Worm (Caenorhabditis elegans): ENCODE measurements around the gene moc-1.

moc-1 gene

DNA sequence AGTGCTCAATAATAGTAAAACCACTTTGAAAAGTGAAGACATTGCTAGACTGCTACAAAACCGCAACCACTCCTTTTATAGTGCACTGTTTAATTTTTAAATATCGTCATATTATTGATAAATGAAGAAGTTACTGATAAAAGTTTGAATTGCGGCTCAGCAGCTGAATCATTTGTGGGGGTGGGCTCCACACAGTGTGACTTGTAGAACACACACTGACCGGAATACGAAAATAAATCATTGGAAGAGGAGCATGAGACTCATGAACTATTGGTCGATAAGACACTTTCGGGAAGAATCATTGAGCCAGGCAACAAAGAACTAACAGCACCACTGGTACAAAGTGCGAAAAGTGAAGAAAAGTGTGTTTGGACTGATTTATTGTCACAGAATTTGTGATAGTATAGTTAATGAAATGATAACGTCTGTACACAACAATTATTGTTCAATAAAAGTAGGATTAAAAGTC is 3.6 kb upstream of the moc-1 start, which contains the start of gene oac-14 (continued):
- TF ChIP-seq lin-35 (GFP tag; optimal IDR thresholded peaks at IDR 0.05) (peak in 1 of 2 experiments; percentile 55), nhr-77 (tag; optimal IDR thresholded peaks at IDR 0.05) (no peak), sup-37 (GFP tag; optimal IDR thresholded peaks at IDR 0.05) (no peak)

DNA sequence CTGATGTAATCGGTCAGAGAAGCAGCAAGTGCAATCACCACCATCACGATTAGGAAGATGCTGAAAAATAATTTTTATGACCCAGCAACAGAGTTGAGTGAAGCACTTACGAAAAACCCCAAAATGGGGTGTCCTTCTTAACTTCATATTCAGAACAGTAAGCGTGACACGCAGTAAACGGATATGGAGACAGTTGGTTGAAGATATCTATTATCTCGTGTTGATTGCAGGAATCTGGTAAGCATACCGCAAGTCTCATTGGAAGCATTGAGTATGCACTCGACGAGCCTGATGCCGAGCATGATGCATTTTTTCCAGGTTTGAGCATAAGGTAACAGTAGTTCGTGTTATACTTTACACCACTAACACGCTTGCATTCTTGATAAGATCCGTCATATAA is 2.8 kb upstream of the moc-1 start:
- TF ChIP-seq blmp-1 (tag; optimal IDR thresholded peaks at IDR 0.05) (no peak), unc-62 (GFP tag; optimal IDR thresholded peaks at IDR 0.05) (no peak), isw-1 (GFP tag; IDR thresholded peaks at IDR 0.05) (no peak), tbx-2 (tag; optimal IDR thresholded peaks at IDR 0.05) (no peak), aha-1 (tag; optimal IDR thresholded peaks at IDR 0.05) (no peak), efl-3 (GFP tag; optimal IDR thresholded peaks at IDR 0.05) (no peak), egl-27 (tag; optimal IDR thresholded peaks at IDR 0.05) (no peak), dpl-1 (GFP tag; optimal IDR thresholded peaks at IDR 0.05) (no peak), nhr-28 (tag; optimal IDR thresholded peaks at IDR 0.05) (no peak), ceh-90 (tag; optimal IDR thresholded peaks at IDR 0.05) (no peak), alr-1 (tag; optimal IDR thresholded peaks at IDR 0.05; ENCODE audit: borderline replicate concordance) (no peak), ceh-82 (tag; optimal IDR thresholded peaks at IDR 0.05) (no peak), Y116A8C.19 (tag; optimal IDR thresholded peaks at IDR 0.05; ENCODE audit: borderline replicate concordance) (no peak), ztf-4 (tag; optimal IDR thresholded peaks at IDR 0.05) (no peak), ets-5 (GFP tag; IDR thresholded peaks at IDR 0.05) (no peak), nhr-71 (tag; optimal IDR thresholded peaks at IDR 0.05) (no peak), ama-1 (optimal IDR thresholded peaks at IDR 0.05) (no peak), nhr-76 (tag; optimal IDR thresholded peaks at IDR 0.05) (no peak), irx-1 (tag; optimal IDR thresholded peaks at IDR 0.05) (no peak)

DNA sequence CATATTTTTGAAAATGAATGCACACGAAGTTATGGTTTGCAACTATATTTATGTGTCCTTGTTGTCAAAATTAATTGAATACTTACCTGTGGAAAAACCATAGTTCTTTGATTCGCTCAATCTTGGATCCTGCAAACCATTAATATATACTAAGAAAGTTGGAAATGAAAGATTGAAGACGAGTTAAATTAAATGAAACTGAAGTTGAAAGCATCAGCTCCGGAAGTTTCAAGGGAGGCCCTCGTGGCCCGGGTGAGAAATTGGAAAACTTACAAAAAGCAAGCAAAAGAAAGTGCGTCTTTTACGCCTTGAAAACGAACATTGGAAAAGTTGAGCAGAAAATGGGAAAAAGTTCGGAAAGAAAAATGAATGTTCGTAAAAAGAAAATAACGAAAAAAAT is 5.3 kb downstream of the moc-1 start, which contains the start of gene unc-58:
Gene unc-58, minus strand, starts transcription at position 101 of the 400 bp plus-strand sequence.
- TF ChIP-seq ceh-82 (tag; optimal IDR thresholded peaks at IDR 0.05) (no peak), fos-1 (tag; optimal IDR thresholded peaks at IDR 0.05) (no peak), fkh-4 (tag; optimal IDR thresholded peaks at IDR 0.05; ENCODE audit: borderline replicate concordance) (no peak), jun-1 (tag; optimal IDR thresholded peaks at IDR 0.05) (no peak), zip-4 (GFP tag; optimal IDR thresholded peaks at IDR 0.05) (no peak), isw-1 (GFP tag; IDR thresholded peaks at IDR 0.05) (no peak), efl-3 (GFP tag; optimal IDR thresholded peaks at IDR 0.05) (no peak), pag-3 (tag; optimal IDR thresholded peaks at IDR 0.05; ENCODE audit: borderline replicate concordance, insufficient read depth) (no peak), nhr-47 (tag; optimal IDR thresholded peaks at IDR 0.05) (no peak), nhr-11 (tag; optimal IDR thresholded peaks at IDR 0.05) (no peak), fkh-10 (GFP tag; optimal IDR thresholded peaks at IDR 0.05) (no peak), unc-98 (GFP tag; IDR thresholded peaks at IDR 0.05) (no peak), snpc-4 (tag; optimal IDR thresholded peaks at IDR 0.05) (no peak), aha-1 (tag; optimal IDR thresholded peaks at IDR 0.05) (no peak), egl-13 (tag; optimal IDR thresholded peaks at IDR 0.05) (no peak)

DNA sequence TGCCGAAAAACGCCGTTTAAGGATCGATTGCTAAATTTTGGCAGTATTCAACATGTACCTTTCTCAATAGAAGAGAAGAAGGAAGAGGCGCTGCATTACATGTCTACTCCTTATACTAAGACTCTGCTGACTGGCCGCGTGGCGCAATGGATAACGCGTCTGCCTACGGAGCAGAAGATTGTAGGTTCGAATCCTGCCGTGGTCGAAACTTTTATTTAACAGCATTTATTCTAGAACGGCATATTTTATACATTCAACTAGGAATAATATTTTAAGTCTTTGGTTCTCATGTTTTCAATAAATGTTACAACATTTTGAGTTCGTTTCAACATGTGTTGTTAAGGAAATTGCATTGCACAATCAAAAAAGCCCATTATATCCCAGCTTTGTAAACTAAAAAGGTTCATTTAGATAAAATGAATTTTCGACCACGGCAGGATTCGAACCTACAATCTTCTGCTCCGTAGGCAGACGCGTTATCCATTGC is 5.8 kb downstream of the moc-1 start:
- TF ChIP-seq rnt-1 (tag; optimal IDR thresholded peaks at IDR 0.05), result peak; percentile 64
- peak; percentile 31 for TF ChIP-seq unc-86 (tag; optimal IDR thresholded peaks at IDR 0.05)
- TF ChIP-seq nhr-20 (tag; optimal IDR thresholded peaks at IDR 0.05), result peak; percentile 50
- TF ChIP-seq ceh-82 (tag; optimal IDR thresholded peaks at IDR 0.05), result peak in 2 of 3 experiments; percentile 32 to 53
- peak; percentile 59 for TF ChIP-seq nhr-71 (tag; optimal IDR thresholded peaks at IDR 0.05)
- peak; percentile 73 for TF ChIP-seq nhr-47 (tag; optimal IDR thresholded peaks at IDR 0.05)
- peak; percentile 57 for TF ChIP-seq nhr-90 (tag; optimal IDR thresholded peaks at IDR 0.05; ENCODE audit: poor library complexity)
- TF ChIP-seq tbx-2 (tag; optimal IDR thresholded peaks at IDR 0.05), result peak; percentile 44
- TF ChIP-seq jun-1 (tag; optimal IDR thresholded peaks at IDR 0.05), result peak; percentile 26
- peak; percentile 45 for TF ChIP-seq irx-1 (tag; optimal IDR thresholded peaks at IDR 0.05)
- TF ChIP-seq mep-1 (tag; optimal IDR thresholded peaks at IDR 0.05), result peak; percentile 69
- TF ChIP-seq mdl-1 (tag; optimal IDR thresholded peaks at IDR 0.05), result peak in 1 of 2 experiments; percentile 45
- peak; percentile 64 for TF ChIP-seq nhr-19 (GFP tag; conservative IDR thresholded peaks at IDR 0.05)
- TF ChIP-seq fkh-8 (tag; optimal IDR thresholded peaks at IDR 0.05), result peak; percentile 36
- peak; percentile 54 for TF ChIP-seq C16A3.4 (tag; optimal IDR thresholded peaks at IDR 0.05)
- TF ChIP-seq skn-1 (tag; optimal IDR thresholded peaks at IDR 0.05), result peak; percentile 27
- peak; percentile 31 for TF ChIP-seq blmp-1 (tag; optimal IDR thresholded peaks at IDR 0.05)
- TF ChIP-seq lin-13 (GFP tag; optimal IDR thresholded peaks at IDR 0.05), result peak; percentile 30
- peak; percentile 60 for TF ChIP-seq lin-14 (GFP tag; optimal IDR thresholded peaks at IDR 0.05)
- peak in 1 of 6 experiments; percentile 21 for TF ChIP-seq elt-3 (tag; optimal IDR thresholded peaks at IDR 0.05)

Measured in whole organism, L1 larva.